Fruit fly (Drosophila melanogaster): ENCODE results near the gene Pi3K92E.

DNA sequence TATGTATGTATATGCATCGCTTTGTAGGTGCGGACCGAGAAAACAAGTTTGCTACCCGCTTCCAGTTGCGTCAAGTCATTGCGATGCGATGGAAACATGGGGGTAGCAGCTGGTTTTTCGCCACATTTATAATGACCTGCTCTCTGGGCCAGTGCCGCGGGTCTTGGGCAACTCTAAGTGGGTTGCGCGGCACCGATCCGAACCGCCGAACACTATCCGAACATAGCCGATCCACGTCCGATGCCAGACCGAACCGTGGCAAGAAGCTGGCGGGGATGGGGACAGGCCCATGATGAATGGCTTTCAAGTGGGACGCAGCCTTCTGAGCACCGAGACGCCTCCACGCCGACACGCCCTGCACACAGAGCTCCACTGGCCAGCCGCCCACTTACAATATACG, 30.5 kb downstream of the Pi3K92E start:
- TF ChIP-seq CG6854 (GFP tag; optimal IDR thresholded peaks at IDR 0.05) (no peak), CG16779 (tag; optimal IDR thresholded peaks at IDR 0.05) (no peak), eg (GFP tag; IDR thresholded peaks at IDR 0.05) (no peak), cyc (GFP tag; optimal IDR thresholded peaks at IDR 0.05) (no peak), lz (GFP tag; optimal IDR thresholded peaks at IDR 0.05) (no peak), achi (GFP tag; optimal IDR thresholded peaks at IDR 0.05) (no peak), ss (GFP tag; optimal IDR thresholded peaks at IDR 0.05) (peak; percentile 1 to 51), CG3032 (tag; optimal IDR thresholded peaks at IDR 0.05) (no peak), CG11902 (GFP tag; optimal IDR thresholded peaks at IDR 0.05) (no peak), fd59A (GFP tag; optimal IDR thresholded peaks at IDR 0.05) (no peak)

All from whole organism, prepupa.